Worm (Caenorhabditis elegans) whole organism, young adult: ENCODE measurements around the gene lron-4.

Experiments used
- B0019.2 ChIP-seq: fragments of 200-800 bp; sonication (Bioruptor generic); conservative IDR thresholded peaks from 2 replicates; pipeline ENCODE4 v1.3.6; 2022; ENCODE audit warnings: missing genetic modification reagents, missing genetic modification characterization, missing compliant biosample characterization
- F10E7.11 ChIP-seq: sonication (generic microtip); optimal IDR thresholded peaks from 2 replicates; lab custom pipeline; 2017; ENCODE audit warnings: mild to moderate bottlenecking, missing genetic modification characterization, moderate library complexity, missing compliant biosample characterization
- F39B2.1 ChIP-seq: fragments of 200-800 bp; sonication (Bioruptor generic); IDR thresholded peaks from 2 replicates; pipeline ENCODE4 v1.3.6; 2022; ENCODE audit warnings: missing genetic modification reagents, missing genetic modification characterization, missing compliant biosample characterization
- F49E8.2 ChIP-seq: sonication (generic microtip); optimal IDR thresholded peaks from 3 replicates; lab custom pipeline; 2017; ENCODE audit warnings: missing genetic modification characterization, mild to moderate bottlenecking, missing compliant biosample characterization, antibody characterized with exemption, moderate library complexity; ENCODE audit not compliant: insufficient read depth
- F57C9.4 ChIP-seq: sonication (generic microtip); optimal IDR thresholded peaks from 2 replicates; lab custom pipeline; 2017; ENCODE audit warnings: mild to moderate bottlenecking, missing genetic modification characterization, missing compliant biosample characterization
- Y95B8A.8 ChIP-seq: fragments of 200-800 bp; sonication (Bioruptor generic); IDR thresholded peaks from 2 replicates; pipeline ENCODE4 v1.3.6; 2022; ENCODE audit warnings: missing genetic modification reagents, missing genetic modification characterization, missing compliant biosample characterization
- akir-1 ChIP-seq: fragments of 200-800 bp; sonication (Bioruptor generic); optimal IDR thresholded peaks from 2 replicates; lab custom pipeline; 2018; ENCODE audit warnings: mild to moderate bottlenecking, missing genetic modification characterization, moderate library complexity, missing compliant biosample characterization
- atf-7 ChIP-seq: sonication (generic microtip); optimal IDR thresholded peaks from 2 replicates; lab custom pipeline; 2017; ENCODE audit warnings: mild to moderate bottlenecking, missing genetic modification characterization, missing compliant biosample characterization
- attf-3 ChIP-seq: fragments of 200-800 bp; sonication (Bioruptor generic); conservative IDR thresholded peaks from 2 replicates; pipeline ENCODE4 v1.3.6; 2022; ENCODE audit warnings: missing genetic modification reagents, missing genetic modification characterization, missing compliant biosample characterization
- ceh-40 ChIP-seq: fragments of 200-800 bp; sonication (Bioruptor generic); IDR thresholded peaks from 2 replicates; pipeline ENCODE4 v1.3.6; 2022; ENCODE audit warnings: missing genetic modification characterization, missing compliant biosample characterization
- ceh-91 ChIP-seq: fragments of 200-800 bp; sonication (Bioruptor generic); IDR thresholded peaks from 2 replicates; pipeline ENCODE4 v1.3.6; 2022; ENCODE audit warnings: missing genetic modification reagents, missing genetic modification characterization, missing compliant biosample characterization
- dox-1 ChIP-seq: fragments of 200-800 bp; sonication (Bioruptor generic); IDR thresholded peaks from 2 replicates; pipeline ENCODE4 v1.3.6; 2022; ENCODE audit warnings: missing genetic modification reagents, missing genetic modification characterization, missing compliant biosample characterization
- dpff-1 ChIP-seq: sonication (generic microtip); optimal IDR thresholded peaks from 2 replicates; lab custom pipeline; 2017; ENCODE audit warnings: mild to moderate bottlenecking, missing genetic modification characterization, missing compliant biosample characterization
- dpl-1 ChIP-seq: fragments of 150-350 bp; optimal IDR thresholded peaks from 2 replicates; lab custom pipeline; 2014; ENCODE audit warnings: missing biosample characterization, missing genetic modification reagents, missing genetic modification characterization
- egl-18 ChIP-seq: fragments of 200-800 bp; sonication (Bioruptor generic); IDR thresholded peaks from 2 replicates; pipeline ENCODE4 v1.3.6; 2022; ENCODE audit warnings: missing genetic modification reagents, missing genetic modification characterization, missing compliant biosample characterization
- egl-44 ChIP-seq: fragments of 200-800 bp; sonication (Bioruptor generic); IDR thresholded peaks from 2 replicates; pipeline ENCODE4 v1.3.6; 2022; ENCODE audit warnings: missing genetic modification reagents, missing genetic modification characterization, missing compliant biosample characterization
- hlh-12 ChIP-seq: sonication (generic microtip); optimal IDR thresholded peaks from 2 replicates; lab custom pipeline; 2016; ENCODE audit warnings: missing genetic modification characterization, missing compliant biosample characterization
- lag-1 ChIP-seq: fragments of 200-800 bp; sonication (Bioruptor generic); IDR thresholded peaks from 2 replicates; pipeline ENCODE4 v1.3.6; 2022; ENCODE audit warnings: missing genetic modification reagents, missing genetic modification characterization, missing compliant biosample characterization
- lin-26 ChIP-seq: fragments of 200-800 bp; sonication (Bioruptor generic); IDR thresholded peaks from 2 replicates; pipeline ENCODE4 v1.3.6; 2022; ENCODE audit warnings: missing genetic modification reagents, missing genetic modification characterization, missing compliant biosample characterization
- lir-1 ChIP-seq: fragments of 200-800 bp; sonication (Bioruptor generic); conservative IDR thresholded peaks from 2 replicates; pipeline ENCODE4 v1.3.6; 2022; ENCODE audit warnings: missing genetic modification reagents, missing genetic modification characterization, missing compliant biosample characterization
- lsl-1 ChIP-seq: fragments of 200-800 bp; sonication (Bioruptor generic); optimal IDR thresholded peaks from 2 replicates; lab custom pipeline; 2018; ENCODE audit warnings: mild to moderate bottlenecking, missing genetic modification characterization, moderate library complexity, missing compliant biosample characterization
- madf-3 ChIP-seq: fragments of 200-800 bp; sonication (Bioruptor generic); IDR thresholded peaks from 2 replicates; pipeline ENCODE4 v1.3.6; 2022; ENCODE audit warnings: missing genetic modification reagents, missing genetic modification characterization, missing compliant biosample characterization
- madf-8 ChIP-seq: fragments of 200-800 bp; sonication (Bioruptor generic); conservative IDR thresholded peaks from 2 replicates; pipeline ENCODE4 v1.3.6; 2022; ENCODE audit warnings: missing genetic modification reagents, missing genetic modification characterization, missing compliant biosample characterization
- mel-28 ChIP-seq: sonication (generic microtip); optimal IDR thresholded peaks from 2 replicates; lab custom pipeline; 2016; ENCODE audit warnings: borderline replicate concordance, mild to moderate bottlenecking, missing genetic modification characterization, missing compliant biosample characterization
- mxl-1 ChIP-seq: sonication (generic microtip); optimal IDR thresholded peaks from 2 replicates; lab custom pipeline; 2016; ENCODE audit warnings: missing genetic modification characterization, missing compliant biosample characterization
- nhr-179 ChIP-seq: sonication (generic microtip); optimal IDR thresholded peaks from 2 replicates; lab custom pipeline; 2016; ENCODE audit warnings: mild to moderate bottlenecking, missing genetic modification characterization, missing compliant biosample characterization
- nhr-27 ChIP-seq: fragments of 200-800 bp; sonication (Bioruptor generic); optimal IDR thresholded peaks from 2 replicates; lab custom pipeline; 2018; ENCODE audit warnings: mild to moderate bottlenecking, missing genetic modification characterization, moderate library complexity, missing compliant biosample characterization
- nhr-80 ChIP-seq: sonication (generic microtip); optimal IDR thresholded peaks from 2 replicates; lab custom pipeline; 2016; ENCODE audit warnings: missing genetic modification characterization, missing compliant biosample characterization
- nhr-90 ChIP-seq: sonication (generic microtip); optimal IDR thresholded peaks from 2 replicates; lab custom pipeline; 2016; ENCODE audit warnings: missing genotype, mild to moderate bottlenecking, missing genetic modification characterization, missing compliant biosample characterization
- pbrm-1 ChIP-seq: fragments of 200-800 bp; sonication (Bioruptor generic); IDR thresholded peaks from 2 replicates; pipeline ENCODE4 v1.3.6; 2022; ENCODE audit warnings: missing genetic modification reagents, missing genetic modification characterization, missing compliant biosample characterization
- pha-4 ChIP-seq: fragments of 150-350 bp; sonication (generic microtip); optimal IDR thresholded peaks from 2 replicates; lab custom pipeline; 2014; ENCODE audit warnings: missing biosample characterization, missing genetic modification reagents, missing genetic modification characterization
- rpc-1 ChIP-seq, 2 experiments: fragments of 150-350 bp in 1 of 2; sonication (generic microtip) in 1 of 2; optimal IDR thresholded peaks; 2 replicates each; lab custom pipeline; 2014 to 2018; ENCODE audit warnings: missing biosample characterization in 1 of 2, missing genetic modification characterization in 1 of 2, missing genetic modification reagents in 1 of 2, missing genotype in 1 of 2
- sptf-2 ChIP-seq: fragments of 200-800 bp; sonication (Bioruptor generic); optimal IDR thresholded peaks from 2 replicates; lab custom pipeline; 2018; ENCODE audit warnings: mild to moderate bottlenecking, missing genetic modification characterization, missing compliant biosample characterization
- tbx-9 ChIP-seq: sonication (generic microtip); optimal IDR thresholded peaks from 2 replicates; lab custom pipeline; 2016; ENCODE audit warnings: borderline replicate concordance, missing genetic modification characterization, inconsistent platforms, missing compliant biosample characterization
- ztf-3 ChIP-seq: fragments of 200-800 bp; sonication (Bioruptor generic); optimal IDR thresholded peaks from 2 replicates; lab custom pipeline; 2018; ENCODE audit warnings: mild to moderate bottlenecking, missing genetic modification characterization, missing compliant biosample characterization

lron-4 gene

ce11 chrII:8124867-8125266 is 12.9 kb upstream of the lron-4 start, which contains the start of gene ire-1 (continued):
- TF ChIP-seq nhr-90 (tag; lab: Kevin White, UChicago) (no peak), F57C9.4 (tag; lab: Kevin White, UChicago) (no peak), pbrm-1 (GFP tag; lab: Robert Waterston, UW) (no peak), F10E7.11 (tag; lab: Kevin White, UChicago) (no peak), nhr-80 (tag; lab: Kevin White, UChicago) (peak; percentile 61), akir-1 (GFP tag; lab: Kevin White, UChicago) (no peak), tbx-9 (tag; lab: Kevin White, UChicago) (no peak), mel-28 (tag; lab: Kevin White, UChicago) (no peak), F49E8.2 (tag; lab: Kevin White, UChicago) (peak; percentile 63), dpff-1 (tag; lab: Kevin White, UChicago) (no peak), pha-4 (tag; lab: Kevin White, UChicago) (peak; percentile 73), attf-3 (GFP tag; lab: Robert Waterston, UW) (no peak), dox-1 (GFP tag; lab: Robert Waterston, UW) (peak; percentile 59)

- TF ChIP-seq sptf-2 (GFP tag; lab: Kevin White, UChicago) (no peak), lsl-1 (GFP tag; lab: Kevin White, UChicago) (no peak), hlh-12 (tag; lab: Kevin White, UChicago) (no peak), ztf-3 (no peak), rpc-1 (optimal IDR thresholded peaks at IDR 0.05; lab: Kevin White, UChicago) (no peak), rpc-1 (tag; optimal IDR thresholded peaks at IDR 0.05; lab: Kevin White, UChicago) (no peak), F39B2.1 (GFP tag; lab: Robert Waterston, UW) (no peak), dox-1 (GFP tag; lab: Robert Waterston, UW) (no peak), ceh-40 (GFP tag; lab: Robert Waterston, UW) (no peak), mxl-1 (tag; lab: Kevin White, UChicago) (no peak), ceh-91 (GFP tag; lab: Robert Waterston, UW) (no peak)
Observed at ce11 chrII:8117426-8117825, 5.5 kb upstream of the lron-4 start.

ce11 chrII:8116159-8116558 is 4.2 kb upstream of the lron-4 start, which contains the start of gene unc-105:
Gene unc-105 (plus strand): TSS chrII:8116459.
- TF ChIP-seq lir-1 (GFP tag; lab: Robert Waterston, UW) (no peak), lag-1 (no peak), B0019.2 (GFP tag; lab: Robert Waterston, UW) (no peak), lin-26 (GFP tag; lab: Robert Waterston, UW) (no peak), nhr-179 (no peak), dpl-1 (GFP tag; lab: Kevin White, UChicago) (no peak), Y95B8A.8 (no peak), madf-8 (GFP tag; lab: Robert Waterston, UW) (no peak), attf-3 (GFP tag; lab: Robert Waterston, UW) (no peak), nhr-27 (tag; lab: Kevin White, UChicago) (no peak), egl-18 (no peak), madf-3 (GFP tag; lab: Robert Waterston, UW) (no peak), F10E7.11 (tag; lab: Kevin White, UChicago) (no peak), atf-7 (tag; lab: Kevin White, UChicago) (no peak), egl-44 (no peak)
